Worm (Caenorhabditis elegans) whole organism, midembryonic: ENCODE results near the gene gcy-6.

Source experiments
- T22C8.4 ChIP-seq: fragments of 200-800 bp; sonication (Bioruptor generic); IDR thresholded peaks from 2 replicates; pipeline ENCODE4 v1.3.6; 2022; ENCODE audit warnings: missing genetic modification characterization, missing compliant biosample characterization
- tab-1 ChIP-seq: fragments of 200-800 bp; sonication (Bioruptor generic); IDR thresholded peaks from 2 replicates; pipeline ENCODE4 v1.3.6; 2022; ENCODE audit warnings: missing genetic modification characterization, missing compliant biosample characterization
- ztf-29 ChIP-seq: fragments of 200-800 bp; sonication (Bioruptor generic); IDR thresholded peaks from 2 replicates; pipeline ENCODE4 v1.3.6; 2022; ENCODE audit warnings: missing genetic modification reagents, missing genetic modification characterization, missing compliant biosample characterization

ce11 chrV:10294549-10294948 lies 19.3 kb downstream of the gcy-6 start, which contains the start of gene col-150:
- TF ChIP-seq tab-1 (GFP tag; lab: Robert Waterston, UW) (no peak), ztf-29 (GFP tag; lab: Robert Waterston, UW) (no peak), T22C8.4 (no peak)
